Worm (Caenorhabditis elegans) whole organism, L1 larva: Measurements from ENCODE around the gene T16H12.2.

Experiments
- C16A3.4 ChIP-seq: fragments of 150-350 bp; optimal IDR thresholded peaks from 2 replicates; lab custom pipeline; 2014; ENCODE audit warnings: missing biosample characterization, missing genetic modification characterization
- aha-1 ChIP-seq: fragments of 150-350 bp; optimal IDR thresholded peaks from 2 replicates; lab custom pipeline; 2014; ENCODE audit warnings: missing biosample characterization, missing genetic modification characterization
- aly-2 ChIP-seq: fragments of 150-350 bp; optimal IDR thresholded peaks from 2 replicates; lab custom pipeline; 2014; ENCODE audit warnings: missing biosample characterization, missing genetic modification characterization
- blmp-1 ChIP-seq: fragments of 150-350 bp; optimal IDR thresholded peaks from 2 replicates; lab custom pipeline; 2014; ENCODE audit warnings: missing biosample characterization, missing genetic modification characterization
- dsc-1 ChIP-seq: sonication (generic microtip); optimal IDR thresholded peaks from 2 replicates; lab custom pipeline; 2016; ENCODE audit warnings: mild to moderate bottlenecking, missing genetic modification characterization, missing compliant biosample characterization
- efl-1 ChIP-seq, 4 experiments: fragments of 150-350 bp; optimal IDR thresholded peaks in 3 of 4; peaks in 1 of 4; 1 replicate in 1 of 4; 2 replicates in 3 of 4; lab custom pipeline; 2014; ENCODE audit warnings: missing biosample characterization in 2 of 4, missing genetic modification characterization in 2 of 4, missing genetic modification reagents in 2 of 4
- elt-3 ChIP-seq, 6 experiments: fragments of 150-350 bp in 1 of 6; sonication (generic microtip); optimal IDR thresholded peaks; 2 replicates each; lab custom pipeline; 2017 to 2018; ENCODE audit warnings: missing biosample characterization in 6 of 6, missing genetic modification characterization in 6 of 6, inconsistent platforms in 1 of 6
- ets-5 ChIP-seq: fragments of 200-800 bp; sonication (Bioruptor generic); IDR thresholded peaks from 2 replicates; pipeline ENCODE4 v1.3.6; 2022; ENCODE audit warnings: missing genetic modification characterization, missing compliant biosample characterization
- fkh-10 ChIP-seq: sonication (generic microtip); optimal IDR thresholded peaks from 2 replicates; lab custom pipeline; 2017; ENCODE audit warnings: missing biosample characterization, missing genetic modification reagents, missing genetic modification characterization
- fkh-4 ChIP-seq: sonication (generic microtip); optimal IDR thresholded peaks from 2 replicates; lab custom pipeline; 2016; ENCODE audit warnings: missing compliant biosample characterization, missing genetic modification characterization, borderline replicate concordance
- hlh-17 ChIP-seq: fragments of 200-800 bp; sonication (Bioruptor generic); optimal IDR thresholded peaks from 2 replicates; lab custom pipeline; 2018; ENCODE audit warnings: missing genetic modification characterization, mild to moderate bottlenecking, missing compliant biosample characterization, moderate library complexity, borderline replicate concordance
- hlh-4 ChIP-seq: sonication (generic microtip); optimal IDR thresholded peaks from 2 replicates; lab custom pipeline; 2016; ENCODE audit warnings: mild to moderate bottlenecking, missing genetic modification characterization, missing compliant biosample characterization
- irx-1 ChIP-seq: sonication (generic microtip); optimal IDR thresholded peaks from 2 replicates; lab custom pipeline; 2016; ENCODE audit warnings: missing genetic modification characterization, missing compliant biosample characterization
- lin-14 ChIP-seq: fragments of 200-800 bp; sonication (Bioruptor generic); optimal IDR thresholded peaks from 2 replicates; lab custom pipeline; 2018; ENCODE audit warnings: mild to moderate bottlenecking, missing genetic modification characterization, moderate library complexity, missing compliant biosample characterization
- lin-39 ChIP-seq: fragments of 150-350 bp; optimal IDR thresholded peaks from 2 replicates; lab custom pipeline; 2014; ENCODE audit warnings: missing biosample characterization, missing genetic modification reagents, missing genetic modification characterization
- lsy-2 ChIP-seq, 2 experiments: fragments of 150-350 bp; optimal IDR thresholded peaks; 2 replicates each; lab custom pipeline; 2014; ENCODE audit warnings: missing biosample characterization in 2 of 2, missing genetic modification characterization in 2 of 2
- mep-1 ChIP-seq: fragments of 150-350 bp; optimal IDR thresholded peaks from 2 replicates; lab custom pipeline; 2014; ENCODE audit warnings: missing biosample characterization, missing genetic modification characterization
- nhr-237 ChIP-seq: fragments of 150-350 bp; optimal IDR thresholded peaks from 2 replicates; lab custom pipeline; 2014; ENCODE audit warnings: missing biosample characterization, missing genetic modification characterization
- nhr-76 ChIP-seq: sonication (generic microtip); optimal IDR thresholded peaks from 2 replicates; lab custom pipeline; 2017; ENCODE audit warnings: missing biosample characterization, missing genetic modification characterization
- nhr-85 ChIP-seq: sonication (generic microtip); peaks from one replicate; lab custom pipeline; 2016; ENCODE audit warnings: missing genetic modification characterization, inconsistent platforms, missing compliant biosample characterization
- pqm-1 ChIP-seq: sonication (generic microtip); optimal IDR thresholded peaks from 3 replicates; lab custom pipeline; 2017; ENCODE audit warnings: missing biosample characterization, missing genetic modification characterization
- xbp-1 ChIP-seq: sonication (generic microtip); optimal IDR thresholded peaks from 2 replicates; lab custom pipeline; 2016; ENCODE audit warnings: missing genetic modification characterization, missing compliant biosample characterization
- zag-1 ChIP-seq: fragments of 150-350 bp; optimal IDR thresholded peaks from 2 replicates; lab custom pipeline; 2014; ENCODE audit warnings: missing biosample characterization, missing genetic modification characterization
- ztf-11 ChIP-seq, 2 experiments: sonication (generic microtip); optimal IDR thresholded peaks; 2 replicates each; lab custom pipeline; 2016 to 2017; ENCODE audit warnings: missing genetic modification characterization in 2 of 2, missing biosample characterization in 1 of 2, missing compliant biosample characterization in 1 of 2

The T16H12.2 gene

DNA sequence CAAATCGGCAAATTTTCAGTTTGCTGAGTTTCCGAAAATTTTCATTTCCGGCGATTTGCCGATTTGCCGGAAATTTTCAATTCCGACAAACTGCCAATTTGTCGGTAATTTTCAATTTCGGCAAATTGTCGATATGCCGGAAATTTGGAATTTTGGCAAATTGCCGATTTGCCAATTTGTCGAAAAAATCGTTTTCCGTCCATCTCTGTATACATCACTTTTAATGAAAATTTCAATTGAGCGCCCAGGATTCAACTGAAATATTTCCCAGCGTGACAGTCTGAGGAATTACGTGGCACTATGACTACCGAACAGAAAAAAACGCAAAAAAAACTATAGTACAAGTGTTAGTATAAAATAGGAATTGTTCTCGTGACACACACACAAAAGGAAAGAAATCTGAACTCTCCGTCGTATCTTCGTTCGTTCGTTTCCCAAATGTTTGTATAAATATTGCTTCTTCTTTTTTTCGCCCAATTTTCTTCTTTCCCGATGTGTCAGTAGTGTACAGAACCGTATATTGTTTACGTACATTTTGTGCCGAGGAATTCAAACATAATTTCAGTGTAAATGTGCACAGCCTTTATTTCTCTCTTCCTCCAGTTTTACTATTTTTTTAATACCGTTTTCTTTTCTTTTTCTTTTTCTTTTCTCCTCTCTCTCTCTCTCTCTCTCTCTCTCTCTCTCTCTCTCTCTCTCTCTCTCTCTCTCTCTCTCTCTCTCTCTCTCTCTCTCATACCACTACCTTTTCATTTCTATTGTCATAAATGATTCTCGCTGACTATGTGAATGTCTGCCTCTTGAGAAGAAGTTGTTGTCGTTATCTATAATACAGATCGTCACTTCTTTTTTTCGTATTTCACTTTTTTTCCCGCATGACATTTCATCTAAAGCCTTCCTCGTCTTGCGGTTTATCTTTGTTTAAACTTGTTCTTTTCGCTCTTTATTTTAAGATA is 46.7 kb downstream of the T16H12.2 start (continued):
- TF ChIP-seq irx-1 (tag; lab: Kevin White, UChicago) (no peak), aha-1 (tag; lab: Kevin White, UChicago) (no peak), dsc-1 (tag; lab: Kevin White, UChicago) (no peak), fkh-4 (tag; lab: Kevin White, UChicago) (no peak), ets-5 (GFP tag; lab: Robert Waterston, UW) (no peak), mep-1 (tag; lab: Kevin White, UChicago) (peak; percentile 20), zag-1 (tag; lab: Kevin White, UChicago) (no peak), pqm-1 (no peak), hlh-17 (GFP tag; lab: Kevin White, UChicago) (no peak), ztf-11 (tag; optimal IDR thresholded peaks at IDR 0.05; lab: Kevin White, UChicago) (no peak), elt-3 (tag; optimal IDR thresholded peaks at IDR 0.05; lab: Kevin White, UChicago) (peak in 2 of 6 experiments; percentile 13 to 37), aly-2 (no peak), lin-39 (tag; lab: Kevin White, UChicago) (no peak), hlh-4 (tag; lab: Kevin White, UChicago) (no peak), xbp-1 (no peak), nhr-85 (peak; percentile 70), blmp-1 (tag; lab: Kevin White, UChicago) (peak; percentile 90), efl-1 (optimal IDR thresholded peaks at IDR 0.05; lab: Kevin White, UChicago) (peak; percentile 34 to 35), efl-1 (GFP tag; optimal IDR thresholded peaks at IDR 0.05 in 1 of 2; lab: Kevin White, UChicago) (peak in 1 of 2 experiments; percentile 91), lin-14 (GFP tag; lab: Kevin White, UChicago) (peak; percentile 65), nhr-237 (tag; lab: Kevin White, UChicago) (no peak), lsy-2 (tag; optimal IDR thresholded peaks at IDR 0.05; lab: Kevin White, UChicago) (peak in 1 of 2 experiments; percentile 27), nhr-76 (tag; lab: Kevin White, UChicago) (no peak), C16A3.4 (tag; lab: Kevin White, UChicago) (no peak)

- TF ChIP-seq pqm-1 (peak; percentile 13), fkh-10 (GFP tag; lab: Kevin White, UChicago) (no peak)
- TF ChIP-seq, all 84 proteins: peak for 1
Observed at ce11 chrIII:10134517-10134916, 48.4 kb downstream of the T16H12.2 start.
